Worm (Caenorhabditis elegans): Measurements from ENCODE around the gene ril-1.

ce11 chrV:14496446-14496845 is 27.5 kb downstream of the ril-1 start:
- TF ChIP-seq ceh-83 (GFP tag; optimal IDR thresholded peaks at IDR 0.05): no peak
- peak; percentile 51 for TF ChIP-seq drap-1 (GFP tag; optimal IDR thresholded peaks at IDR 0.05)
- TF ChIP-seq unc-62 (GFP tag; optimal IDR thresholded peaks at IDR 0.05): peak; percentile 27
- TF ChIP-seq mep-1 (tag; optimal IDR thresholded peaks at IDR 0.05): no peak
